Worm (Caenorhabditis elegans) whole organism, L3 larva: ENCODE results near the gene lelo-2.

ENCODE experiments used
- ZK546.5 ChIP-seq: sonication (generic microtip); optimal IDR thresholded peaks from 2 replicates; lab custom pipeline; 2017; ENCODE audit warnings: missing biosample characterization, missing genetic modification characterization
- aly-2 ChIP-seq: fragments of 150-350 bp; optimal IDR thresholded peaks from 2 replicates; lab custom pipeline; 2014; ENCODE audit warnings: missing biosample characterization, missing genetic modification characterization
- ama-1 ChIP-seq: fragments of 150-350 bp; optimal IDR thresholded peaks from 2 replicates; lab custom pipeline; 2018
- ceh-16 ChIP-seq: sonication (generic microtip); optimal IDR thresholded peaks from 2 replicates; lab custom pipeline; 2017; ENCODE audit warnings: missing biosample characterization, missing genetic modification characterization
- ceh-28 ChIP-seq: fragments of 150-350 bp; optimal IDR thresholded peaks from 2 replicates; lab custom pipeline; 2014; ENCODE audit warnings: missing biosample characterization, missing genetic modification reagents, missing genetic modification characterization
- ceh-82 ChIP-seq: fragments of 150-350 bp; optimal IDR thresholded peaks from 2 replicates; lab custom pipeline; 2014; ENCODE audit warnings: missing biosample characterization, missing genetic modification characterization
- ceh-9 ChIP-seq: sonication (generic microtip); optimal IDR thresholded peaks from 2 replicates; lab custom pipeline; 2018; ENCODE audit warnings: missing biosample characterization, missing genetic modification characterization
- daf-12 ChIP-seq: fragments of 150-350 bp; optimal IDR thresholded peaks from 2 replicates; lab custom pipeline; 2014; ENCODE audit warnings: missing biosample characterization, missing genetic modification reagents, missing genetic modification characterization
- egl-27 ChIP-seq: sonication (generic microtip); optimal IDR thresholded peaks from 4 replicates; lab custom pipeline; 2017; ENCODE audit warnings: missing biosample characterization, missing genetic modification reagents, missing genetic modification characterization
- egl-5 ChIP-seq: fragments of 150-350 bp; optimal IDR thresholded peaks from 2 replicates; lab custom pipeline; 2017; ENCODE audit warnings: missing biosample characterization, missing genetic modification reagents, missing genetic modification characterization, inconsistent platforms
- elt-1 ChIP-seq: fragments of 150-350 bp; optimal IDR thresholded peaks from 2 replicates; lab custom pipeline; 2014; ENCODE audit warnings: missing biosample characterization, missing genetic modification characterization
- elt-2 ChIP-seq: sonication (generic microtip); optimal IDR thresholded peaks from 2 replicates; lab custom pipeline; 2016; ENCODE audit warnings: missing genetic modification reagents, mild to moderate bottlenecking, missing genetic modification characterization, missing compliant biosample characterization
- elt-3 ChIP-seq, 3 experiments: fragments of 150-350 bp in 1 of 3; sonication (generic microtip) in 2 of 3; optimal IDR thresholded peaks; 2 replicates in 2 of 3; 4 replicates in 1 of 3; lab custom pipeline; 2014 to 2017; ENCODE audit warnings: missing biosample characterization in 3 of 3, missing genetic modification characterization in 3 of 3
- fkh-10 ChIP-seq: sonication (generic microtip); optimal IDR thresholded peaks from 2 replicates; lab custom pipeline; 2017; ENCODE audit warnings: missing biosample characterization, missing genetic modification reagents, missing genetic modification characterization
- fkh-2 ChIP-seq: fragments of 150-350 bp; optimal IDR thresholded peaks from 2 replicates; lab custom pipeline; 2014; ENCODE audit warnings: missing biosample characterization, missing genetic modification reagents, missing genetic modification characterization
- fos-1 ChIP-seq: fragments of 150-350 bp; optimal IDR thresholded peaks from 2 replicates; lab custom pipeline; 2014; ENCODE audit warnings: missing biosample characterization, missing genetic modification characterization
- hmg-11 ChIP-seq: sonication (generic microtip); optimal IDR thresholded peaks from 2 replicates; lab custom pipeline; 2016; ENCODE audit warnings: missing genetic modification characterization, missing compliant biosample characterization
- jun-1 ChIP-seq: fragments of 150-350 bp; optimal IDR thresholded peaks from 2 replicates; lab custom pipeline; 2014; ENCODE audit warnings: missing biosample characterization, missing genetic modification reagents, missing genetic modification characterization
- lin-15B ChIP-seq: fragments of 150-350 bp; optimal IDR thresholded peaks from 2 replicates; lab custom pipeline; 2014; ENCODE audit warnings: missing biosample characterization, missing genetic modification characterization
- lin-39 ChIP-seq: fragments of 150-350 bp; optimal IDR thresholded peaks from 2 replicates; lab custom pipeline; 2018; ENCODE audit warnings: missing biosample characterization, missing genetic modification reagents, missing genetic modification characterization
- lsy-12 ChIP-seq: sonication (generic microtip); optimal IDR thresholded peaks from 2 replicates; lab custom pipeline; 2016; ENCODE audit warnings: mild to moderate bottlenecking, missing genetic modification characterization, missing compliant biosample characterization
- mdl-1 ChIP-seq: fragments of 150-350 bp; optimal IDR thresholded peaks from 2 replicates; lab custom pipeline; 2014; ENCODE audit warnings: missing biosample characterization, missing genetic modification characterization
- mml-1 ChIP-seq: fragments of 150-350 bp; sonication (generic microtip); optimal IDR thresholded peaks from 3 replicates; lab custom pipeline; 2014; ENCODE audit warnings: missing biosample characterization, missing genetic modification characterization
- nfya-1 ChIP-seq: sonication (generic microtip); optimal IDR thresholded peaks from 2 replicates; lab custom pipeline; 2017; ENCODE audit warnings: missing genetic modification characterization, mild to moderate bottlenecking, missing compliant biosample characterization, antibody characterized with exemption, moderate library complexity; ENCODE audit not compliant: insufficient read depth
- nhr-11 ChIP-seq: fragments of 150-350 bp; optimal IDR thresholded peaks from 2 replicates; lab custom pipeline; 2014; ENCODE audit warnings: missing biosample characterization, missing genetic modification characterization
- nhr-12 ChIP-seq: fragments of 150-350 bp; optimal IDR thresholded peaks from 2 replicates; lab custom pipeline; 2014; ENCODE audit warnings: missing biosample characterization, missing genetic modification characterization
- nhr-23 ChIP-seq: fragments of 150-350 bp; optimal IDR thresholded peaks from 2 replicates; lab custom pipeline; 2014; ENCODE audit warnings: missing biosample characterization, missing genetic modification reagents, missing genetic modification characterization
- nhr-237 ChIP-seq: fragments of 150-350 bp; optimal IDR thresholded peaks from 2 replicates; lab custom pipeline; 2014; ENCODE audit warnings: missing biosample characterization, missing genetic modification characterization
- nhr-25 ChIP-seq: sonication (generic microtip); optimal IDR thresholded peaks from 2 replicates; lab custom pipeline; 2017; ENCODE audit warnings: missing biosample characterization, missing genetic modification characterization
- nhr-28 ChIP-seq: fragments of 150-350 bp; optimal IDR thresholded peaks from 2 replicates; lab custom pipeline; 2014; ENCODE audit warnings: missing biosample characterization, missing genetic modification characterization
- nhr-43 ChIP-seq: sonication (generic microtip); optimal IDR thresholded peaks from 2 replicates; lab custom pipeline; 2016; ENCODE audit warnings: mild to moderate bottlenecking, missing genetic modification characterization, missing compliant biosample characterization; ENCODE audit not compliant: poor library complexity, severe bottlenecking
- nhr-67 ChIP-seq: fragments of 150-350 bp; optimal IDR thresholded peaks from 2 replicates; lab custom pipeline; 2014; ENCODE audit warnings: missing biosample characterization, missing genetic modification characterization
- nhr-76 ChIP-seq: fragments of 150-350 bp; sonication (generic microtip); optimal IDR thresholded peaks from 5 replicates; lab custom pipeline; 2014; ENCODE audit warnings: missing biosample characterization, missing genetic modification characterization
- nhr-77 ChIP-seq: fragments of 150-350 bp; optimal IDR thresholded peaks from 2 replicates; lab custom pipeline; 2014; ENCODE audit warnings: missing biosample characterization, missing genetic modification characterization
- pha-4 ChIP-seq: fragments of 150-350 bp; optimal IDR thresholded peaks from 2 replicates; lab custom pipeline; 2014; ENCODE audit warnings: missing biosample characterization, missing genetic modification reagents, missing genetic modification characterization
- pqm-1 ChIP-seq: fragments of 150-350 bp; optimal IDR thresholded peaks from 2 replicates; lab custom pipeline; 2017; ENCODE audit warnings: missing biosample characterization, missing genetic modification characterization, inconsistent platforms
- sea-2 ChIP-seq: fragments of 150-350 bp; sonication (generic microtip); optimal IDR thresholded peaks from 4 replicates; lab custom pipeline; 2014; ENCODE audit warnings: missing biosample characterization, missing genetic modification reagents, missing genetic modification characterization
- skn-1 ChIP-seq: fragments of 150-350 bp; optimal IDR thresholded peaks from 2 replicates; lab custom pipeline; 2014; ENCODE audit warnings: missing biosample characterization, missing genetic modification characterization
- snpc-4 ChIP-seq: fragments of 150-350 bp; optimal IDR thresholded peaks from 2 replicates; lab custom pipeline; 2014; ENCODE audit warnings: missing biosample characterization, missing genetic modification characterization
- tbx-2 ChIP-seq: sonication (generic microtip); optimal IDR thresholded peaks from 2 replicates; lab custom pipeline; 2016; ENCODE audit warnings: mild to moderate bottlenecking, missing genetic modification characterization, missing compliant biosample characterization
- unc-39 ChIP-seq: sonication (generic microtip); optimal IDR thresholded peaks from 4 replicates; lab custom pipeline; 2017; ENCODE audit warnings: missing biosample characterization, missing genetic modification characterization
- zag-1 ChIP-seq: fragments of 150-350 bp; optimal IDR thresholded peaks from 2 replicates; lab custom pipeline; 2014; ENCODE audit warnings: missing biosample characterization, missing genetic modification characterization
- ztf-11 ChIP-seq: fragments of 150-350 bp; optimal IDR thresholded peaks from 2 replicates; lab custom pipeline; 2014; ENCODE audit warnings: missing biosample characterization, missing genetic modification characterization
- ztf-4 ChIP-seq: fragments of 150-350 bp; optimal IDR thresholded peaks from 2 replicates; lab custom pipeline; 2014; ENCODE audit warnings: missing biosample characterization, missing genetic modification characterization

lelo-2 gene

DNA sequence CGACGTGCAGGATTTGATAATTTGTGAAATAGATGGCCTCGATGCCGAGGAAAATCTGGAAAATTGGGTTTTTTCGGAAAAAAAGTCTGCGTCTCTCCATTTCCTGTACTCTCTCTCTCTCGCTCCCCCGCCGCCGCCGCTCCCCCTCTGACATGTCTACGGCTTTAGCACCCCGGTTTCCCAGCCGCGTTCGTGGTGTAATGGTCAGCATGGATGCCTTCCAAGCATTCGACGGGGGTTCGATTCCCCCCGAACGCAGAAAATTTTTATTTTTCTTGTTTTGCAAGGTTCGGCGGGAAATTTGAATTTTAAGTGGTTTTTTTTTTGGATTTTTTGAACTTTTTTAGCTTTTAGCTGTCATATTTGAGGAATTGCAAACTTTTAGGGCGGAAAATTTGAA, 2.7 kb downstream of the lelo-2 start:
- no peak for TF ChIP-seq nhr-237 (tag; lab: Kevin White, UChicago)
- peak; percentile 77 for TF ChIP-seq skn-1 (tag; lab: Kevin White, UChicago)
- TF ChIP-seq nhr-25 (tag; lab: Kevin White, UChicago) = peak; percentile 6
- peak; percentile 94 for TF ChIP-seq hmg-11
- TF ChIP-seq lin-15B (tag; lab: Kevin White, UChicago) = peak; percentile 94
- TF ChIP-seq sea-2 (GFP tag; lab: Kevin White, UChicago) = no peak
- TF ChIP-seq elt-3 (tag; optimal IDR thresholded peaks at IDR 0.05; lab: Kevin White, UChicago) = no peak
- TF ChIP-seq pqm-1 (tag; lab: Kevin White, UChicago) = peak; percentile 1
- TF ChIP-seq nfya-1 (tag; lab: Kevin White, UChicago) = peak; percentile 78
- TF ChIP-seq nhr-23 (tag; lab: Kevin White, UChicago) = peak; percentile 24
- no peak for TF ChIP-seq fkh-2 (tag; lab: Kevin White, UChicago)
- TF ChIP-seq pha-4 (tag; lab: Kevin White, UChicago) = peak; percentile 53
- TF ChIP-seq elt-1 = no peak
- TF ChIP-seq jun-1 (tag; lab: Kevin White, UChicago) = peak; percentile 71
- TF ChIP-seq ztf-4 (tag; lab: Kevin White, UChicago) = no peak
- peak; percentile 35 for TF ChIP-seq elt-2 (tag; lab: Kevin White, UChicago)
- peak; percentile 6 for TF ChIP-seq zag-1 (tag; lab: Kevin White, UChicago)
- peak; percentile 13 for TF ChIP-seq ceh-82
- peak; percentile 73 for TF ChIP-seq lsy-12 (tag; lab: Kevin White, UChicago)
- TF ChIP-seq tbx-2 (tag; lab: Kevin White, UChicago) = peak; percentile 25
- peak; percentile 7 for TF ChIP-seq fkh-10 (GFP tag; lab: Kevin White, UChicago)
- no peak for TF ChIP-seq egl-27 (tag; lab: Kevin White, UChicago)
- TF ChIP-seq lin-39 = peak; percentile 84

DNA sequence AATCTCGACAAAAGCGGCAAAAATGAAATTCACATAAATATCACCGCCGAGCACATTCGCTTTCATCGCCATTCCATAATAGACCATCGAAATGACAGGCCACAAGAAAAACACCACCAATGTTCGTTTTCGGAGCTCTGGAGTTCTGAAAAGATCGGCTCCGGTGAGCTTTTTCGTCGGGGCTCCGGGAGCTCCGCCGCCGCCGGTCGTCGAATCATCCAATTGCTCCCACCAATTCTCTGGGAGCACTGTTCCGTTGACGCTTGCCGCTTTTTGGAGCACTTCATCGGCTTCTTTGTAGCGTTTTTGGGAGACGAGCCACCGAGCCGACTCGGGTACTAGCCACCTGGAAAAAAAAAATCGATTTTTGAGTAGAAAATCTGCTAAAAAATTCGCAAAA, 5.6 kb downstream of the lelo-2 start:
- TF ChIP-seq nhr-28 (tag; lab: Kevin White, UChicago) = no peak
- no peak for TF ChIP-seq mml-1 (tag; lab: Kevin White, UChicago)

DNA sequence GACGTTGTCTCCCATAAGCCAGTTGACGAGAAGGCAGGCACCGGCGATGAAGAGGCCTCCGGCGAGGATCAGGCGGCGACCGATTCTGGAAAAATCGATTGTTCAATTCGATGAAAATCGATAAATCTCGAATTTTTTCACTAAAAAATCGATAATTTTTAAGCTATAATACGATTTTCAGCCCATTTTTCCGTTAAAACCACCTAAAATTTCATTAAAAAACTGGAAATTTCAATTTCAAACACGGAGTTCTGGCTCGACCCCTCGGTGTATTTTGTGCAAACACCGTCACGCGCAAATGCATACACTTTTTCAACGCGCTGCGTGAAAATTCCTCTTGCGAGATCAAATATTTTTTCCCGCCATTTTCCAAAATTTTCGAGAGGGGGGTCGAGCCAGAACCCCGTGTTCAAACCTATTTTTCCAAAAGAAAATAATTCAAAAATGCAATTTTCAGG, 6.6 kb downstream of the lelo-2 start:
- TF ChIP-seq ceh-28 (tag; lab: Kevin White, UChicago) = peak; percentile 55

DNA sequence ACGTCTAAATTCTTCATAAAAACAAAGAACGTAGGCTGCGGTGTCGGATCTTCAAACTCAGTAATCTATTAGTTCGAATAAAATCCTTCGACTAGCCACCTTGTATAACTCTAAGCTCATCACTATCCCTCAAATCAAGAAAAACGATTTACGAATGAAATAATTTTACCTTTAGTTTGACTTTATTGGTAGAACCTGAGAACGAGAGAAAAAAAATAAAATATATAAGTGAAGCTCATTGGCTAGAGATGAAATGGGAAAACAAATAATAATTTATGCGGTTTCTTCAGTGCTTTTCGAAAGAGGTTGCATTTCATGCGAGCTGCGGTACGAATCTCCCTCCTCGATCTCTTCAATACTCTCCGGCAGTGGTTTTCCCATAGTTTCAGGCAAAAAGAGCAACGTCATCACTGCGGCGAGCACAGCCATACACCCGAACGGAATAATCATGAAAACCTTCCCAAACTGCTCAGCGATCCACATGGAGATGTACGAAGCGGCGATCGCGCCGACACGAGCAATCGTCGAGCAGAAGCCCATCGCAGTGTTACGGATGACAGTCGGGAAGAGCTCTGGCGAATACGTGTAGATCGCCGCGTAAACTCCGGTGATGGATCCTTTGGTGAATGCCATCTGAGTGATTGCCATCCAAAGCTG, 7.2 kb downstream of the lelo-2 start:
- peak; percentile 18 for TF ChIP-seq nhr-28 (tag; lab: Kevin White, UChicago)
- peak; percentile 31 for TF ChIP-seq nfya-1 (tag; lab: Kevin White, UChicago)
- no peak for TF ChIP-seq skn-1 (tag; lab: Kevin White, UChicago)
- TF ChIP-seq jun-1 (tag; lab: Kevin White, UChicago) = peak; percentile 59
- no peak for TF ChIP-seq hmg-11
- no peak for TF ChIP-seq egl-27 (tag; lab: Kevin White, UChicago)
- peak; percentile 12 for TF ChIP-seq zag-1 (tag; lab: Kevin White, UChicago)
- no peak for TF ChIP-seq nhr-12
- TF ChIP-seq elt-2 (tag; lab: Kevin White, UChicago) = peak; percentile 59
- TF ChIP-seq ceh-82 = no peak
- no peak for TF ChIP-seq nhr-11 (tag; lab: Kevin White, UChicago)
- peak; percentile 57 for TF ChIP-seq ZK546.5 (tag; lab: Kevin White, UChicago)
- no peak for TF ChIP-seq daf-12 (tag; lab: Kevin White, UChicago)
- TF ChIP-seq ztf-11 (tag; lab: Kevin White, UChicago) = no peak
- no peak for TF ChIP-seq ceh-16 (tag; lab: Kevin White, UChicago)
- TF ChIP-seq nhr-23 (tag; lab: Kevin White, UChicago) = peak; percentile 26
- no peak for TF ChIP-seq nhr-67
- peak; percentile 84 for TF ChIP-seq aly-2
- TF ChIP-seq fos-1 (tag; lab: Kevin White, UChicago) = peak; percentile 75
- no peak for TF ChIP-seq elt-3 (tag; optimal IDR thresholded peaks at IDR 0.05; lab: Kevin White, UChicago)
- TF ChIP-seq ama-1 (lab: Kevin White, UChicago) = peak; percentile 80
- no peak for TF ChIP-seq lin-15B (tag; lab: Kevin White, UChicago)
- TF ChIP-seq mdl-1 (tag; lab: Kevin White, UChicago) = no peak
- TF ChIP-seq lin-39 = peak; percentile 16
- TF ChIP-seq nhr-43 = peak; percentile 82
- TF ChIP-seq pha-4 (tag; lab: Kevin White, UChicago) = peak; percentile 64
- no peak for TF ChIP-seq ceh-9 (tag; lab: Kevin White, UChicago)
- no peak for TF ChIP-seq mml-1 (tag; lab: Kevin White, UChicago)
- TF ChIP-seq nhr-76 (tag; lab: Kevin White, UChicago) = no peak
- TF ChIP-seq nhr-77 (tag; lab: Kevin White, UChicago) = no peak
- no peak for TF ChIP-seq fkh-2 (tag; lab: Kevin White, UChicago)
- TF ChIP-seq sea-2 (GFP tag; lab: Kevin White, UChicago) = no peak
- no peak for TF ChIP-seq ztf-4 (tag; lab: Kevin White, UChicago)
- no peak for TF ChIP-seq snpc-4 (tag; lab: Kevin White, UChicago)
- TF ChIP-seq pqm-1 (tag; lab: Kevin White, UChicago) = peak; percentile 67
- TF ChIP-seq elt-1 = no peak
- TF ChIP-seq egl-5 (tag; lab: Kevin White, UChicago) = no peak
- no peak for TF ChIP-seq unc-39 (tag; lab: Kevin White, UChicago)
